Worm (Caenorhabditis elegans) whole organism, L1 larva: ENCODE measurements around the gene C26B2.7.

ENCODE experiments used
- C04F5.9 ChIP-seq: sonication (generic microtip); optimal IDR thresholded peaks from 2 replicates; lab custom pipeline; 2016; ENCODE audit warnings: missing genetic modification characterization, missing compliant biosample characterization
- C16A3.4 ChIP-seq: fragments of 150-350 bp; optimal IDR thresholded peaks from 2 replicates; lab custom pipeline; 2014; ENCODE audit warnings: missing biosample characterization, missing genetic modification characterization
- F16B12.6 ChIP-seq: fragments of 150-350 bp; optimal IDR thresholded peaks from 2 replicates; lab custom pipeline; 2014; ENCODE audit warnings: missing biosample characterization, missing genetic modification characterization
- Y116A8C.19 ChIP-seq: sonication (generic microtip); optimal IDR thresholded peaks from 2 replicates; lab custom pipeline; 2016; ENCODE audit warnings: missing compliant biosample characterization, missing genetic modification characterization, borderline replicate concordance
- aha-1 ChIP-seq: fragments of 150-350 bp; optimal IDR thresholded peaks from 2 replicates; lab custom pipeline; 2014; ENCODE audit warnings: missing biosample characterization, missing genetic modification characterization
- alr-1 ChIP-seq: fragments of 200-800 bp; sonication (Bioruptor generic); optimal IDR thresholded peaks from 2 replicates; lab custom pipeline; 2018; ENCODE audit warnings: borderline replicate concordance, mild to moderate bottlenecking, missing genetic modification characterization, missing compliant biosample characterization
- aly-2 ChIP-seq: fragments of 150-350 bp; optimal IDR thresholded peaks from 2 replicates; lab custom pipeline; 2014; ENCODE audit warnings: missing biosample characterization, missing genetic modification characterization
- ama-1 ChIP-seq: fragments of 150-350 bp; optimal IDR thresholded peaks from 2 replicates; lab custom pipeline; 2014
- blmp-1 ChIP-seq: fragments of 150-350 bp; optimal IDR thresholded peaks from 2 replicates; lab custom pipeline; 2014; ENCODE audit warnings: missing biosample characterization, missing genetic modification characterization
- ceh-8 ChIP-seq: fragments of 200-800 bp; sonication (Bioruptor generic); optimal IDR thresholded peaks from 2 replicates; lab custom pipeline; 2018; ENCODE audit warnings: mild to moderate bottlenecking, missing genetic modification characterization, moderate library complexity, missing compliant biosample characterization
- ceh-82 ChIP-seq, 3 experiments: fragments of 150-350 bp in 1 of 3; sonication (generic microtip) in 2 of 3; optimal IDR thresholded peaks; 2 replicates each; lab custom pipeline; 2014 to 2017; ENCODE audit warnings: missing biosample characterization in 3 of 3, missing genetic modification characterization in 3 of 3
- ceh-90 ChIP-seq: sonication (generic microtip); optimal IDR thresholded peaks from 2 replicates; lab custom pipeline; 2016; ENCODE audit warnings: missing genetic modification characterization, missing compliant biosample characterization
- dpl-1 ChIP-seq, 3 experiments: fragments of 150-350 bp in 2 of 3; sonication (generic microtip) in 1 of 3; optimal IDR thresholded peaks; 2 replicates each; lab custom pipeline; 2014 to 2017; ENCODE audit warnings: missing biosample characterization in 3 of 3, missing genetic modification characterization in 3 of 3, missing genetic modification reagents in 3 of 3
- dsc-1 ChIP-seq: sonication (generic microtip); optimal IDR thresholded peaks from 2 replicates; lab custom pipeline; 2016; ENCODE audit warnings: mild to moderate bottlenecking, missing genetic modification characterization, missing compliant biosample characterization
- efl-1 ChIP-seq, 4 experiments: fragments of 150-350 bp; optimal IDR thresholded peaks in 3 of 4; peaks in 1 of 4; 1 replicate in 1 of 4; 2 replicates in 3 of 4; lab custom pipeline; 2014; ENCODE audit warnings: missing biosample characterization in 2 of 4, missing genetic modification characterization in 2 of 4, missing genetic modification reagents in 2 of 4
- egl-27 ChIP-seq, 2 experiments: fragments of 150-350 bp in 1 of 2; sonication (generic microtip); optimal IDR thresholded peaks; 3 replicates each; lab custom pipeline; 2017 to 2018; ENCODE audit warnings: missing biosample characterization in 2 of 2, missing genetic modification characterization in 2 of 2, missing genetic modification reagents in 2 of 2
- elt-2 ChIP-seq: sonication (generic microtip); optimal IDR thresholded peaks from 2 replicates; lab custom pipeline; 2016; ENCODE audit warnings: missing genetic modification characterization, mild to moderate bottlenecking, inconsistent platforms, missing compliant biosample characterization, missing genetic modification reagents
- elt-3 ChIP-seq, 6 experiments: fragments of 150-350 bp in 1 of 6; sonication (generic microtip); optimal IDR thresholded peaks; 2 replicates each; lab custom pipeline; 2017 to 2018; ENCODE audit warnings: missing biosample characterization in 6 of 6, missing genetic modification characterization in 6 of 6, inconsistent platforms in 1 of 6
- fkh-4 ChIP-seq: sonication (generic microtip); optimal IDR thresholded peaks from 2 replicates; lab custom pipeline; 2016; ENCODE audit warnings: missing compliant biosample characterization, missing genetic modification characterization, borderline replicate concordance
- fkh-8 ChIP-seq: sonication (generic microtip); optimal IDR thresholded peaks from 2 replicates; lab custom pipeline; 2016; ENCODE audit warnings: mild to moderate bottlenecking, missing genetic modification characterization, missing compliant biosample characterization
- fos-1 ChIP-seq: fragments of 150-350 bp; optimal IDR thresholded peaks from 2 replicates; lab custom pipeline; 2014; ENCODE audit warnings: missing biosample characterization, missing genetic modification characterization
- hlh-4 ChIP-seq: sonication (generic microtip); optimal IDR thresholded peaks from 2 replicates; lab custom pipeline; 2016; ENCODE audit warnings: mild to moderate bottlenecking, missing genetic modification characterization, missing compliant biosample characterization
- irx-1 ChIP-seq: sonication (generic microtip); optimal IDR thresholded peaks from 2 replicates; lab custom pipeline; 2016; ENCODE audit warnings: missing genetic modification characterization, missing compliant biosample characterization
- lin-14 ChIP-seq: fragments of 200-800 bp; sonication (Bioruptor generic); optimal IDR thresholded peaks from 2 replicates; lab custom pipeline; 2018; ENCODE audit warnings: mild to moderate bottlenecking, missing genetic modification characterization, moderate library complexity, missing compliant biosample characterization
- mef-2 ChIP-seq: fragments of 150-350 bp; optimal IDR thresholded peaks from 2 replicates; lab custom pipeline; 2014; ENCODE audit warnings: missing biosample characterization, missing genetic modification characterization
- mep-1 ChIP-seq: fragments of 150-350 bp; optimal IDR thresholded peaks from 2 replicates; lab custom pipeline; 2014; ENCODE audit warnings: missing biosample characterization, missing genetic modification characterization
- nhr-11 ChIP-seq: fragments of 150-350 bp; optimal IDR thresholded peaks from 2 replicates; lab custom pipeline; 2014; ENCODE audit warnings: missing biosample characterization, missing genetic modification characterization
- nhr-19 ChIP-seq: fragments of 200-800 bp; sonication (Bioruptor generic); conservative IDR thresholded peaks from 2 replicates; pipeline ENCODE4 v1.3.6; 2022; ENCODE audit warnings: missing genetic modification characterization, missing compliant biosample characterization
- nhr-237 ChIP-seq: fragments of 150-350 bp; optimal IDR thresholded peaks from 2 replicates; lab custom pipeline; 2014; ENCODE audit warnings: missing biosample characterization, missing genetic modification characterization
- nhr-28 ChIP-seq: fragments of 150-350 bp; optimal IDR thresholded peaks from 2 replicates; lab custom pipeline; 2014; ENCODE audit warnings: missing biosample characterization, missing genetic modification characterization
- nhr-47 ChIP-seq: sonication (generic microtip); optimal IDR thresholded peaks from 2 replicates; lab custom pipeline; 2016; ENCODE audit warnings: mild to moderate bottlenecking, missing genetic modification characterization, moderate library complexity, missing compliant biosample characterization
- nhr-71 ChIP-seq: sonication (generic microtip); optimal IDR thresholded peaks from 2 replicates; lab custom pipeline; 2016; ENCODE audit warnings: mild to moderate bottlenecking, missing genetic modification characterization, moderate library complexity, missing compliant biosample characterization
- nhr-77 ChIP-seq: fragments of 150-350 bp; optimal IDR thresholded peaks from 2 replicates; lab custom pipeline; 2014; ENCODE audit warnings: missing biosample characterization, missing genetic modification characterization
- nhr-84 ChIP-seq: sonication (generic microtip); optimal IDR thresholded peaks from 2 replicates; lab custom pipeline; 2017; ENCODE audit warnings: missing biosample characterization, missing genetic modification characterization
- nhr-90 ChIP-seq: sonication (generic microtip); optimal IDR thresholded peaks from 2 replicates; lab custom pipeline; 2016; ENCODE audit warnings: mild to moderate bottlenecking, missing genetic modification characterization, missing compliant biosample characterization; ENCODE audit not compliant: poor library complexity
- pag-3 ChIP-seq: sonication (generic microtip); optimal IDR thresholded peaks from 2 replicates; lab custom pipeline; 2017; ENCODE audit warnings: missing genetic modification characterization, mild to moderate bottlenecking, missing compliant biosample characterization, antibody characterized with exemption, borderline replicate concordance; ENCODE audit not compliant: insufficient read depth
- skn-1 ChIP-seq: fragments of 150-350 bp; optimal IDR thresholded peaks from 2 replicates; lab custom pipeline; 2014; ENCODE audit warnings: missing biosample characterization, missing genetic modification characterization
- snu-23 ChIP-seq: sonication (generic microtip); optimal IDR thresholded peaks from 2 replicates; lab custom pipeline; 2016; ENCODE audit warnings: missing genetic modification characterization, missing compliant biosample characterization
- sup-37 ChIP-seq: fragments of 200-800 bp; sonication (Bioruptor generic); optimal IDR thresholded peaks from 2 replicates; lab custom pipeline; 2018; ENCODE audit warnings: mild to moderate bottlenecking, missing genetic modification characterization, missing compliant biosample characterization
- unc-30 ChIP-seq: sonication (generic microtip); optimal IDR thresholded peaks from 2 replicates; lab custom pipeline; 2017; ENCODE audit warnings: missing biosample characterization, missing genetic modification characterization
- vab-15 ChIP-seq: sonication (generic microtip); optimal IDR thresholded peaks from 2 replicates; lab custom pipeline; 2017; ENCODE audit warnings: missing genotype, mild to moderate bottlenecking, missing genetic modification characterization, missing compliant biosample characterization
- xbp-1 ChIP-seq: sonication (generic microtip); optimal IDR thresholded peaks from 2 replicates; lab custom pipeline; 2016; ENCODE audit warnings: missing genetic modification characterization, missing compliant biosample characterization
- ztf-11 ChIP-seq, 2 experiments: sonication (generic microtip); optimal IDR thresholded peaks; 2 replicates each; lab custom pipeline; 2016 to 2017; ENCODE audit warnings: missing genetic modification characterization in 2 of 2, missing biosample characterization in 1 of 2, missing compliant biosample characterization in 1 of 2

C26B2.7 gene

DNA sequence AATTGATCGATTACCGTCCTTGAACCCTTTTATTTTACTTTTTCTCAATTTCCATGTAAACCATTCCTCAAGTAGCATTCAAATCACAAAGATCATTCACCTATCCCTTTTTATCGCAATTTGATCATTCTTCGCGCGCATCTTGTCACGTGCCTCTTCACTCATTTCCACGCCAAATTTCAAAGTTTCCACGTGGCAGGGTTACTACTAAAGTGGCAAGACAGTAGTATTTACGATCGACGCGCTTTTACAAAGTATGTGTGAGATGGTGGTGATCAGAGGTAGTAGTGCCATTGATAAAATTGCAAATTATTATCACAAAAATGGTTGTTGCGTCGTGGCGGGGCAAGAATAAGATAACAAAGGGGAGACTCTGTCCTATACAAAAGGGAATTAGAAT lies 12.3 kb downstream of the C26B2.7 start (continued):
- TF ChIP-seq irx-1 (peak; percentile 56), nhr-19 (GFP tag; lab: Robert Waterston, UW) (peak; percentile 87), dsc-1 (tag; lab: Kevin White, UChicago) (no peak), ceh-90 (no peak), alr-1 (tag; lab: Kevin White, UChicago) (no peak), ceh-82 (tag; optimal IDR thresholded peaks at IDR 0.05; lab: Kevin White, UChicago) (peak in 1 of 3 experiments; percentile 1), vab-15 (tag; lab: Kevin White, UChicago) (no peak), nhr-84 (tag; lab: Kevin White, UChicago) (no peak), Y116A8C.19 (no peak), aha-1 (no peak), pag-3 (peak; percentile 58), nhr-237 (tag; lab: Kevin White, UChicago) (no peak), lin-14 (GFP tag; lab: Kevin White, UChicago) (peak; percentile 95), fkh-8 (tag; lab: Kevin White, UChicago) (no peak)
- TF ChIP-seq, all 84 proteins: peak for 31

- TF ChIP-seq blmp-1 (tag; lab: Kevin White, UChicago), result peak; percentile 46
- TF ChIP-seq nhr-71, result no peak
Measured at ce11 chrIV:8029413-8029812, 13.3 kb downstream of the C26B2.7 start, which contains the start of gene nhr-31. TSS of gene nhr-31 (minus strand) at chrIV:8029513.

DNA sequence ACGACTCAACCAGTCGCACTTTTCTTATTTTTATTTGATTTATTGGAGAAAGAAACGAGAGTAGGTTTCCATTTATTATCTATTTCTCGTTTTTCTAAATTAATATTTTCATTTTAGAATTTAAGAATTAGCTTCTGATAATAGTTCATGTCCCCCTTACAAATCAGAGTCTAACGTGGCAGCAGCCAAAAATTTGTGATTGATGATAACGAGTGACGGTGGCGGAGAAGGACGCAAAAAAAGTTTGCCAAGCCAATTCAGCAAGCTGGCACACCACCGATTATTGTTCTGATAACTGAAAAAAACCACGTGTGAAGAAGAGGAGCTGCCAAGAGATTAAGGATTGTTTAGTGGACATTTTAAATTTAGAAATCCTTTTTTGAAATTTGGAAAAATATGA lies 14.0 kb downstream of the C26B2.7 start:
- TF ChIP-seq mef-2 (tag; lab: Kevin White, UChicago) (no peak), efl-1 (optimal IDR thresholded peaks at IDR 0.05; lab: Kevin White, UChicago) (no peak), efl-1 (GFP tag; optimal IDR thresholded peaks at IDR 0.05 in 1 of 2; lab: Kevin White, UChicago) (peak in 1 of 2 experiments; percentile 53), elt-3 (tag; optimal IDR thresholded peaks at IDR 0.05; lab: Kevin White, UChicago) (no peak), C16A3.4 (tag; lab: Kevin White, UChicago) (no peak), C04F5.9 (tag; lab: Kevin White, UChicago) (no peak), Y116A8C.19 (no peak), alr-1 (tag; lab: Kevin White, UChicago) (no peak), nhr-28 (tag; lab: Kevin White, UChicago) (no peak), aly-2 (tag; lab: Kevin White, UChicago) (no peak), nhr-11 (no peak), dpl-1 (GFP tag; optimal IDR thresholded peaks at IDR 0.05; lab: Kevin White, UChicago) (no peak), xbp-1 (tag; lab: Kevin White, UChicago) (no peak), ceh-90 (no peak), elt-2 (tag; lab: Kevin White, UChicago) (peak; percentile 88), hlh-4 (no peak), nhr-71 (no peak), lin-14 (GFP tag; lab: Kevin White, UChicago) (peak; percentile 11), skn-1 (tag; lab: Kevin White, UChicago) (no peak)

DNA sequence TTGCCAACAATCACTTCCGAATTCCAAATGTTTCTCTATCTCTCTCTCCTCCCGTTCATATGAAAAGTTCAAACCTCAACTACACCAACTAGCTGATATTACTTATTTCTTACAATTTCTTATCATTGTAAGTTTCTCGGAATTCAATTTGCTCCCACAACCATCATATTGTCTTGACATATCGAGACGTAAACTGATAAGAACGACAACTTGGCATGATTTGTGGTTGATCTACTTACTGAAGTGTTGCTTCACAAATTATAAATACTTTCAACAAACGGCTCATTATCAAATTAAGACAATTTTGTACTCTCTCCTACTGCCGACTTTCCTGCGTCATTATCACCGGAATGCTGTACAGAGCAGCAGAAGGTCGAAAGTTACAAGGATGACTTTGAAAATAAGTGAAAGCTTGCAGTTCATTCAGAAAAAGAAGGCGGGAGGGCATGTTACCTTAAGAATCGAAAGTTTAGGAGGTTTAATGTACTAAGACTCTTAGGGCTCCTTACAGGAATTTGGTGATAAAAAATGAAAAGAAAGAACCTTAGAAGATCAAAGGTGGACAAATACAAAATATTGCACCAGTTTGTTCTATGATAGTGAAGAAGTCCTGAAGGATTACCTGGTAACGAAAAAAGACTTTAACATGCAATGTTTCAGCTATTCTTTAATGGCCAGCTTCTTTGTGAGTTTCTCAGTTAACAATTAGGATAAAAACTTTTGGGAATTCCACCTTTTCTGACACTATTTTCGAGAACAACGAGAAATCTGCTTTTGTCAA lies 16.3 kb downstream of the C26B2.7 start:
- TF ChIP-seq ztf-11 (tag; optimal IDR thresholded peaks at IDR 0.05; lab: Kevin White, UChicago) (no peak), F16B12.6 (tag; lab: Kevin White, UChicago) (no peak), snu-23 (GFP tag; lab: Kevin White, UChicago) (no peak), sup-37 (GFP tag; lab: Kevin White, UChicago) (no peak), egl-27 (tag; optimal IDR thresholded peaks at IDR 0.05; lab: Kevin White, UChicago) (no peak), pag-3 (no peak), efl-1 (optimal IDR thresholded peaks at IDR 0.05; lab: Kevin White, UChicago) (no peak), efl-1 (GFP tag; optimal IDR thresholded peaks at IDR 0.05 in 1 of 2; lab: Kevin White, UChicago) (peak in 1 of 2 experiments; percentile 71), nhr-47 (no peak), unc-30 (no peak), hlh-4 (no peak), lin-14 (GFP tag; lab: Kevin White, UChicago) (peak; percentile 12), nhr-77 (no peak), mep-1 (tag; lab: Kevin White, UChicago) (no peak), elt-3 (tag; optimal IDR thresholded peaks at IDR 0.05; lab: Kevin White, UChicago) (no peak), ama-1 (lab: Kevin White, UChicago) (no peak), nhr-90 (tag; lab: Kevin White, UChicago) (no peak), fkh-4 (no peak), nhr-237 (tag; lab: Kevin White, UChicago) (no peak), Y116A8C.19 (no peak), C16A3.4 (tag; lab: Kevin White, UChicago) (no peak), ceh-8 (GFP tag; lab: Kevin White, UChicago) (no peak), fos-1 (no peak), elt-2 (tag; lab: Kevin White, UChicago) (peak; percentile 97), ceh-90 (no peak)
